Worm (Caenorhabditis elegans) whole organism, late embryonic: Measurements from ENCODE around the gene F16B12.1.

Experiments
- K02D7.2 ChIP-seq: sonication (generic microtip); optimal IDR thresholded peaks from 2 replicates; lab custom pipeline; 2017; ENCODE audit warnings: mild to moderate bottlenecking, missing genetic modification characterization, missing compliant biosample characterization
- ceh-2 ChIP-seq: sonication (generic microtip); optimal IDR thresholded peaks from 2 replicates; lab custom pipeline; 2016; ENCODE audit warnings: missing genotype, missing genetic modification characterization, missing compliant biosample characterization
- ceh-6 ChIP-seq: fragments of 200-800 bp; sonication (Bioruptor generic); optimal IDR thresholded peaks from 2 replicates; lab custom pipeline; 2018; ENCODE audit warnings: mild to moderate bottlenecking, missing genetic modification characterization, missing compliant biosample characterization
- elt-2 ChIP-seq: sonication (generic microtip); optimal IDR thresholded peaks from 2 replicates; lab custom pipeline; 2016; ENCODE audit warnings: missing genetic modification reagents, missing genetic modification characterization, missing compliant biosample characterization
- fkh-10 ChIP-seq: fragments of 150-350 bp; optimal IDR thresholded peaks from 2 replicates; lab custom pipeline; 2014; ENCODE audit warnings: missing biosample characterization, missing genetic modification reagents, missing genetic modification characterization
- fkh-6 ChIP-seq: sonication (generic microtip); optimal IDR thresholded peaks from 2 replicates; lab custom pipeline; 2016; ENCODE audit warnings: missing genetic modification characterization, missing compliant biosample characterization
- gmeb-2 ChIP-seq: sonication (generic microtip); optimal IDR thresholded peaks from 2 replicates; lab custom pipeline; 2016; ENCODE audit warnings: missing genetic modification characterization, inconsistent platforms, missing compliant biosample characterization
- madf-2 ChIP-seq: sonication (generic microtip); optimal IDR thresholded peaks from 2 replicates; lab custom pipeline; 2017; ENCODE audit warnings: missing genetic modification characterization, missing compliant biosample characterization
- pag-3 ChIP-seq: sonication (generic microtip); optimal IDR thresholded peaks from 2 replicates; lab custom pipeline; 2016; ENCODE audit warnings: missing compliant biosample characterization, missing genetic modification characterization, borderline replicate concordance
- sox-2 ChIP-seq: fragments of 200-800 bp; sonication (Bioruptor generic); IDR thresholded peaks from 2 replicates; pipeline ENCODE4 v1.3.6; 2022; ENCODE audit warnings: missing genetic modification reagents, missing genetic modification characterization, missing compliant biosample characterization
- tbx-2 ChIP-seq: sonication (generic microtip); optimal IDR thresholded peaks from 2 replicates; lab custom pipeline; 2016; ENCODE audit warnings: missing genetic modification characterization, missing compliant biosample characterization
- unc-55 ChIP-seq: sonication (generic microtip); optimal IDR thresholded peaks from 2 replicates; lab custom pipeline; 2017; ENCODE audit warnings: missing biosample characterization, missing genetic modification reagents, missing genetic modification characterization

ce11 chrX:14113347-14113746, 28.0 kb downstream of the F16B12.1 start, which contains the start of gene nhr-281:
- TF ChIP-seq madf-2 (tag; lab: Kevin White, UChicago) (no peak), elt-2 (tag; lab: Kevin White, UChicago) (no peak), ceh-2 (tag; lab: Kevin White, UChicago) (no peak), pag-3 (no peak), sox-2 (GFP tag; lab: Robert Waterston, UW) (no peak), fkh-10 (GFP tag; lab: Kevin White, UChicago) (no peak), gmeb-2 (tag; lab: Kevin White, UChicago) (no peak), tbx-2 (no peak), ceh-6 (GFP tag; lab: Kevin White, UChicago) (no peak), fkh-6 (tag; lab: Kevin White, UChicago) (no peak), K02D7.2 (tag; lab: Kevin White, UChicago) (no peak), unc-55 (no peak)
